Fruit fly (Drosophila melanogaster): ENCODE measurements around the gene osa.

osa gene

DNA sequence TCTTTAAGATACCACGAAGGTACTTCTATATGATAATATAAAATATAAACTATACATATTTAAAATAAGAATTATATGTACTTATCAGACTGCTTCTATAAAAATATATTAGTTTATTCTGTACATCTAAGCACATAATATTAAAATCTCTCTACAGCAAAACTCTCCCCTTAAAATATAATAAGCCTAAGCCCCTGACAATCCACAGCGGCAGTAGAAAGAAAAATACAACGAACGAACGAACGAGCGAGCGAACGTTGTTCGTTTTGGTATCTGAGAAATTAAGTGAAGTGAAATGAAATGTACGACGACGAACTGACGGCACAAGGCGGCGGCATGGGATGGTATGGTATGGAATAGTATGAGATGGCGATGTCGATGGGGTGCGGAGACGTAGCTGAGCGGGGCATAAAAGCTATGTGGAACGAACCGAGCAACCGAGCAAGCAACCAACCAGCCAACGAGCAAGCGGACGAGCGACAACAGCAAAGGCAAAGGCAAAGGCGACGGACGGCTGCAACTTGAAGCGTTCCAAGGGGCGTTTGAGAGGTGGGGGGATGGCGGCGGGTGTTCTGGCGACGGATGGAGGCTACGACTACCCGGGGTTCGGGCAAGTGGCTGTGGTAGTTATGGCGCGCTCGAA, 17.5 kb downstream of the osa start (continued):
- peak; percentile 95 for TF ChIP-seq Blimp-1 (GFP tag; optimal IDR thresholded peaks at IDR 0.05)
- peak; percentile 86 to 93 for TF ChIP-seq salr (GFP tag; optimal IDR thresholded peaks at IDR 0.05)
- peak; percentile 99 for TF ChIP-seq CG10631 (GFP tag; optimal IDR thresholded peaks at IDR 0.05)
- peak; percentile 94 for TF ChIP-seq Eip93F (GFP tag; optimal IDR thresholded peaks at IDR 0.05)
- TF ChIP-seq dsx (GFP tag; optimal IDR thresholded peaks at IDR 0.05; ENCODE audit: poor library complexity, severe bottlenecking), result peak; percentile 98
- TF ChIP-seq CG11902 (GFP tag; optimal IDR thresholded peaks at IDR 0.05), result peak; percentile 95
- TF ChIP-seq CG6854 (GFP tag; optimal IDR thresholded peaks at IDR 0.05), result peak; percentile 83
- TF ChIP-seq topi (GFP tag; optimal IDR thresholded peaks at IDR 0.05), result peak; percentile 91

DNA sequence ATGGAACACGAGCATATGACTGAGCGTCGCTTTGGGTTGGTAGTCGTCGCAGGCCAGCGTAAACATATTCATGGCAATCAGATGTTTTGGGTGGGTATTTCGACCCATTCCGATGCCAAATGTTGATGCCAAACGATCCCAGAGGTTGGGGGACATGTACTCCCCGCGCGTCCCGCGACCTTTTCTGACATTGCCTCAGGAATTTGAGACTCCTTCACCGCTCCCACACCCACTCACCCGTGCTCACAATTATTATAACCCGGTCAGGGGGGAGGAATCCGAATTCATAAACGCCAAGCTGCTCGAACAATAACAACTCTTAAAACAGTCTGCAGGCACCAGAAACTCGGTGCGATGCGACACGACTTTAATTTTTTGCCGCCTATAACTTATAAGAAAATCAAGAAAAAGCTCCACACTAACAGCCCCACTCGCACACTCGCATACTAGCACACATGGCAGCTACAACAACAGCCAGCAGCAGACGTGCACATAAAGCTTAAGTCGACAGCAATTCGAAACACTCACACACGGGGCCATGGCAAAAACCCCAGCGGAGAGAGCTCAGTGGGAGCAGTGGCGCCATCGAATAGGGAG, 18.2 kb downstream of the osa start:
- TF ChIP-seq Blimp-1 (GFP tag; optimal IDR thresholded peaks at IDR 0.05) (no peak), CG6854 (GFP tag; optimal IDR thresholded peaks at IDR 0.05) (peak; percentile 82), CG15336 (GFP tag; IDR thresholded peaks at IDR 0.05) (no peak), CG11294 (GFP tag; IDR thresholded peaks at IDR 0.05) (no peak), Ets21C (GFP tag; optimal IDR thresholded peaks at IDR 0.05) (no peak), Lpt (GFP tag; optimal IDR thresholded peaks at IDR 0.05) (peak; percentile 77), Ets96B (tag; optimal IDR thresholded peaks at IDR 0.05) (no peak), fkh (GFP tag; optimal IDR thresholded peaks at IDR 0.05) (no peak), svp (GFP tag) (peak; percentile 79), CG7368 (GFP tag; optimal IDR thresholded peaks at IDR 0.05) (no peak), vri (GFP tag; optimal IDR thresholded peaks at IDR 0.05) (no peak), eg (GFP tag; IDR thresholded peaks at IDR 0.05) (no peak), CG11902 (GFP tag; optimal IDR thresholded peaks at IDR 0.05) (no peak)

DNA sequence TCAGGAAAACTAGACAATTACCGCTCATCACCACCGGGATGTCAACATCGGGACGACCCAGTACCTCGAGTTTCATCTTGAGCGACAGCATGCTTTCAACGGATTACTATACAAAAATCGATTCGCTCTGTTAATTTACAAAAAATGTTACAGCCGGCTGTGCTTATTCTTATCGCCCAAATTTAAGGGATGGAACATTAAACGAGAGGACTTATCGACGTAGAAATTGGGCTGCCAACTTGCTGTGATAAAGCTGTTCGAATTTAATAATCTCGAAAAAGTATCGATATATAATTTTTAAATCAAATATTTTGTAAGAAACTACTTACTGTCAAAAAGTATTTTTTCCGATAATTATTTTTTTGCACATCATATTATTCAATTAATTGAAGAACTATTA, 31.3 kb downstream of the osa start, which contains the start of gene CG31249:
Gene CG31249 (minus strand): TSS at position 197 of the 400 bp plus-strand sequence.
- TF ChIP-seq Hr4 (GFP tag; optimal IDR thresholded peaks at IDR 0.05) (no peak), CG3032 (tag; optimal IDR thresholded peaks at IDR 0.05) (peak; percentile 18), dac (GFP tag; optimal IDR thresholded peaks at IDR 0.05) (no peak), CG16779 (tag; optimal IDR thresholded peaks at IDR 0.05) (no peak), CG1621 (tag; optimal IDR thresholded peaks at IDR 0.05) (no peak), Met (GFP tag; optimal IDR thresholded peaks at IDR 0.05) (no peak), esn (GFP tag; optimal IDR thresholded peaks at IDR 0.05) (peak; percentile 46), OdsH (GFP tag; optimal IDR thresholded peaks at IDR 0.05) (no peak)

DNA sequence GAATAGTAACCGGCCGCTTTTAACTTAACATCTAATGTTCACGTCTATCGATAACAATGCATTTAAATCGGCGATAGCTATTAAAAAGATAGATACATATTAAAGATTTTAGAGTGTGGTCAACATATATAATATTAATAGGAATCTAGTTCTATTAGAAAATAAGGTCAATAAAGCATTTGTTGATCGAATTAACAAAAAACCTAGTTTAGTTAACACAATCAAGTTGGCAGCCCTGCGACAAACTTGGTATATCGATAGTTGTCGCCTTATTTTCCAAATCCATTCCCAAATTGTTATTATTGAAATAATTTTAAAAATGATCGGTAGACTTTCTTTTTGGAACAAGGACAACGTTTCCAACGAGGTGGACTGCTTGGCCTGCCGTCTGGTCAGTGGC, 33.3 kb downstream of the osa start, which contains the start of the genes CG31251 and CG31360:
Gene CG31251 (minus strand): TSS at position 62 of the 400 bp plus-strand sequence.
Gene CG31360 (plus strand): TSS at position 244 of the 400 bp plus-strand sequence.
- TF ChIP-seq ss (GFP tag; optimal IDR thresholded peaks at IDR 0.05) (no peak), Eip78C (GFP tag) (peak; percentile 34), esn (GFP tag; optimal IDR thresholded peaks at IDR 0.05) (peak; percentile 7), CG32006 (GFP tag; optimal IDR thresholded peaks at IDR 0.05) (no peak), topi (GFP tag; optimal IDR thresholded peaks at IDR 0.05) (no peak), CG3032 (tag; optimal IDR thresholded peaks at IDR 0.05) (peak; percentile 22)

DNA sequence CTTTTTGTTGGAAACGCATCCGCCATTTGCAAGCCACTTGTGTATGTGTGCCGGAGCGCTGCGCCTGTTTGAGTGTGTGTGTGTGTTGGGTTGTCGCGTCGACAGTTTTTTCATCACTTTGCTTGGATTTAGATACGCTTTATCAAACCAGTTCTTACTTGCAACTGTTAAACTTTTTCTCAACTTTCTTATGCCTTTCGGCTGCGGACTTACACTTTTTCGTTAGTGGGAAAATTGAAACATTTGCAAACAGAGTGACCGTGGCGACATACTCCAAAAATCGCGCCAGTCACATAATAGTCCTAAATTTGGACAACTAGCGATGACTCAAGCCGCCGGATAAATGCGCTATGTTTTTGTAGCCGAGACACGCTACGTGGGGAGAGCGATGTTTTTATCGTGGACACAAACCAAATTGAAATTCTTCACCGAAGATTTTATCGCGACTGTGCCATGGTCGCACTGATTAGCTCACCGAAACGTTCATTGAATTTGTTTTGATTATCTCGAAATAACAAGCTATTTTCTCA, 35.8 kb downstream of the osa start, which contains the start of the genes alt and CG7655:
Gene alt (minus strand): TSS at position 272 of the 530 bp plus-strand sequence.
Gene CG7655 (plus strand): TSS at position 426 of the 530 bp plus-strand sequence.
- TF ChIP-seq CG8119 (GFP tag; IDR thresholded peaks at IDR 0.05) (no peak), cyc (GFP tag; optimal IDR thresholded peaks at IDR 0.05) (no peak), esn (GFP tag; optimal IDR thresholded peaks at IDR 0.05) (peak; percentile 11), Eip93F (GFP tag; optimal IDR thresholded peaks at IDR 0.05) (no peak), Hr4 (GFP tag; optimal IDR thresholded peaks at IDR 0.05) (no peak), CG11294 (GFP tag; IDR thresholded peaks at IDR 0.05) (no peak), Sox14 (GFP tag; optimal IDR thresholded peaks at IDR 0.05) (peak; percentile 18), Eip78C (GFP tag) (peak; percentile 61), lz (GFP tag; optimal IDR thresholded peaks at IDR 0.05) (no peak), Eip75B (GFP tag; optimal IDR thresholded peaks at IDR 0.05) (no peak), CG31627 (GFP tag; optimal IDR thresholded peaks at IDR 0.05) (no peak), CG6854 (GFP tag; optimal IDR thresholded peaks at IDR 0.05) (peak; percentile 18), CG10669 (GFP tag; optimal IDR thresholded peaks at IDR 0.05) (no peak), spab (GFP tag; optimal IDR thresholded peaks at IDR 0.05) (no peak), dsx (GFP tag; optimal IDR thresholded peaks at IDR 0.05; ENCODE audit: poor library complexity, severe bottlenecking) (peak; percentile 65), Blimp-1 (GFP tag; optimal IDR thresholded peaks at IDR 0.05) (no peak), CG3032 (tag; optimal IDR thresholded peaks at IDR 0.05) (no peak)
